Fruit fly (Drosophila melanogaster): ENCODE results near the gene Cpr67B.
A peak's percentile ranks its signal among the peaks of the same experiment; 100 is the strongest.

The Cpr67B gene

dm6 chr3L:9420054-9420818 is 15.6 kb downstream of the Cpr67B start (continued):
- peak in 1 of 2 experiments; percentile 53 for TF ChIP-seq Eip74EF (GFP tag; optimal IDR thresholded peaks at IDR 0.05)
- no peak for TF ChIP-seq repo (GFP tag; optimal IDR thresholded peaks at IDR 0.05)
- TF ChIP-seq CG5180 (GFP tag; optimal IDR thresholded peaks at IDR 0.05): no peak
- TF ChIP-seq dati (GFP tag; IDR thresholded peaks at IDR 0.05): no peak
- peak; percentile 51 for TF ChIP-seq NfI (GFP tag; optimal IDR thresholded peaks at IDR 0.05)
- peak in 1 of 2 experiments; percentile 47 for TF ChIP-seq dpn (GFP tag; optimal IDR thresholded peaks at IDR 0.05)
- no peak for TF ChIP-seq Dfd (GFP tag; optimal IDR thresholded peaks at IDR 0.05)
- no peak for TF ChIP-seq HmgD (GFP tag; optimal IDR thresholded peaks at IDR 0.05)
- no peak for TF ChIP-seq Taf1 (GFP tag; IDR thresholded peaks at IDR 0.05)
- no peak for TF ChIP-seq bigmax (GFP tag; optimal IDR thresholded peaks at IDR 0.05)
- no peak for TF ChIP-seq CG6791 (GFP tag; IDR thresholded peaks at IDR 0.05; ENCODE audit: partially characterized antibody)
- TF ChIP-seq PHDP (tag; optimal IDR thresholded peaks at IDR 0.05): peak; percentile 52
- TF ChIP-seq D19A (tag; optimal IDR thresholded peaks at IDR 0.05): peak; percentile 47
- no peak for TF ChIP-seq sens-2 (GFP tag; IDR thresholded peaks at IDR 0.05)
- peak; percentile 31 for TF ChIP-seq ind (GFP tag; optimal IDR thresholded peaks at IDR 0.05)
- no peak for TF ChIP-seq CG12769 (tag; optimal IDR thresholded peaks at IDR 0.05)
- TF ChIP-seq CG16863 (GFP tag; optimal IDR thresholded peaks at IDR 0.05): peak; percentile 7
- TF ChIP-seq CG1602 (GFP tag; optimal IDR thresholded peaks at IDR 0.05): no peak
- no peak for TF ChIP-seq zfh2 (GFP tag; optimal IDR thresholded peaks at IDR 0.05)
- TF ChIP-seq CG32772 (GFP tag; IDR thresholded peaks at IDR 0.05): no peak; the same call in 1 of the 2 replicates
- TF ChIP-seq Dek (tag; optimal IDR thresholded peaks at IDR 0.05): no peak
- TF ChIP-seq CG2875 (GFP tag; optimal IDR thresholded peaks at IDR 0.05): peak; percentile 45
- TF ChIP-seq CHES-1-like (GFP tag; optimal IDR thresholded peaks at IDR 0.05): no peak
- no peak for TF ChIP-seq CG6683 (GFP tag; optimal IDR thresholded peaks at IDR 0.05)
- TF ChIP-seq grn (GFP tag; optimal IDR thresholded peaks at IDR 0.05): no peak
- TF ChIP-seq ATbp (GFP tag; optimal IDR thresholded peaks at IDR 0.05): peak; percentile 64
- no peak for TF ChIP-seq CG4820 (GFP tag; optimal IDR thresholded peaks at IDR 0.05)
- TF ChIP-seq Lhr (GFP tag; optimal IDR thresholded peaks at IDR 0.05): no peak
- TF ChIP-seq CG7839 (tag; optimal IDR thresholded peaks at IDR 0.05): peak; percentile 58
- TF ChIP-seq Elba2 (GFP tag; optimal IDR thresholded peaks at IDR 0.05): no peak
- no peak for TF ChIP-seq disco-r (GFP tag; optimal IDR thresholded peaks at IDR 0.05)
- no peak for TF ChIP-seq NC2α (GFP tag; optimal IDR thresholded peaks at IDR 0.05)
- TF ChIP-seq mirr (GFP tag; optimal IDR thresholded peaks at IDR 0.05): no peak
- TF ChIP-seq CG3726 (GFP tag; IDR thresholded peaks at IDR 0.05): no peak
- TF ChIP-seq lab (GFP tag; optimal IDR thresholded peaks at IDR 0.05): peak; percentile 68
- TF ChIP-seq ash1 (GFP tag; optimal IDR thresholded peaks at IDR 0.05): no peak
- no peak; the same call in 2 of the 3 replicates for TF ChIP-seq dysf (GFP tag; IDR thresholded peaks at IDR 0.05)
- peak; percentile 65 for TF ChIP-seq Ptx1 (GFP tag; IDR thresholded peaks at IDR 0.05)
- no peak for TF ChIP-seq CG10431 (GFP tag; optimal IDR thresholded peaks at IDR 0.05)
- TF ChIP-seq CG6689 (GFP tag; IDR thresholded peaks at IDR 0.05): peak; percentile 65; the same call in 1 of the 2 replicates
- TF ChIP-seq maf-S (GFP tag; optimal IDR thresholded peaks at IDR 0.05): no peak
- peak; percentile 40; the same call in 2 of the 3 replicates for TF ChIP-seq tgo (GFP tag; IDR thresholded peaks at IDR 0.05)
- TF ChIP-seq lbe (GFP tag; optimal IDR thresholded peaks at IDR 0.05): peak; percentile 92
- TF ChIP-seq nerfin-1 (tag; optimal IDR thresholded peaks at IDR 0.05): peak; percentile 5
- TF ChIP-seq Mad (GFP tag; optimal IDR thresholded peaks at IDR 0.05): no peak
- TF ChIP-seq pfk (GFP tag; optimal IDR thresholded peaks at IDR 0.05): no peak
- TF ChIP-seq CG18599 (GFP tag; optimal IDR thresholded peaks at IDR 0.05): peak; percentile 38
- TF ChIP-seq gce (GFP tag; IDR thresholded peaks at IDR 0.05): no peak
- peak; percentile 26; the same call in 1 of the 2 replicates for TF ChIP-seq CG1024 (GFP tag; IDR thresholded peaks at IDR 0.05)
